In the genomic region with DNA sequence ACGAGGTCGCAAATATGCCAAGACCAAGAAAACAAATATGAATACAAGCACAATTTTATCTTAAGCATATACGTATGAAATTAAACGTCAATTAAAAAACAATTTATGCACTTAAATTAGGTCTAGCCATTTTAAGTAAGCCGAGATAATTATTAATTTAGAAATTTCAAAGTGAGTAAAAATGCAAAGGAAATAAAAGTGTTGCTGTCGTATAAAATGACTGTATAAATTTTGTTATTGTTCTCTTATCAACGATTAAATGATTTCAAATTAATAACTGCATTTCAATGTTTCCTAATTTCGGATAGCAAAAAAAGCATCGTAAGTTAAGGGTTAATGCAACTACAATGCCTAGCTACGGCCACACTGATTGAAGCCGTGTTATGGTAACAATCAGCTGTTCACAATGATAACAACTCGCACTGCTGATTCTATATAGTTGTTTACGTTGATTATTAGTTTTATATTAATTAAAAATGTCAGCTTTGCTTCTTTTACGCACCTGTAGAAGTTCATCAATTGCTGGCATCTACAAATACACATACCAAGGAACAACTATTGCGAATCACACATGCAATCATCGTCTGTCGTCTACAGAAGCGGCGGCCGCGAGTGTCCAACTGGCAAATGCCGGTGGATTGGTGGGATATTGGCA, we compare ENCODE assay signal across 5 fruit fly cellular contexts.
A peak's percentile ranks its signal among the peaks of the same experiment; 100 is the strongest.
TF ChIP-seq lines count a peak whose summit lies in the region.

A gene (minus strand): TSS at position 1 of the 655 bp plus-strand sequence.
A gene (plus strand): TSS at position 375 of the 655 bp plus-strand sequence.

- TF ChIP-seq CTCF in whole organism, embryonic (GFP tag; optimal IDR thresholded peaks at IDR 0.05; lab: Kevin White, UChicago): no peak

TF ChIP-seq in whole organism, adult, 20 proteins besides CTCF, POLR2A, EP300 and RAD21 (continues in another document):
- TF ChIP-seq pad (GFP tag; optimal IDR thresholded peaks at IDR 0.05; lab: Kevin White, UChicago) (no peak), CG11617 (GFP tag; optimal IDR thresholded peaks at IDR 0.05; lab: Kevin White, UChicago) (peak; percentile 46), CG5204 (GFP tag; optimal IDR thresholded peaks at IDR 0.05; lab: Kevin White, UChicago) (peak; percentile 63), CG7101 (tag; optimal IDR thresholded peaks at IDR 0.05; lab: Kevin White, UChicago) (peak; percentile 56), cic (GFP tag; optimal IDR thresholded peaks at IDR 0.05; lab: Kevin White, UChicago) (peak; percentile 57), Clk (GFP tag; optimal IDR thresholded peaks at IDR 0.05; lab: Kevin White, UChicago) (peak; percentile 45), Mnt (GFP tag; optimal IDR thresholded peaks at IDR 0.05; lab: Kevin White, UChicago) (peak; percentile 4), CG7045 (GFP tag; optimal IDR thresholded peaks at IDR 0.05; lab: Kevin White, UChicago) (peak; percentile 74), Crg-1 (GFP tag; optimal IDR thresholded peaks at IDR 0.05; lab: Kevin White, UChicago) (peak; percentile 66), CG1620 (GFP tag; optimal IDR thresholded peaks at IDR 0.05; lab: Kevin White, UChicago) (peak; percentile 73), ovo (GFP tag; optimal IDR thresholded peaks at IDR 0.05; lab: Kevin White, UChicago) (peak; percentile 26), Hr96 (GFP tag; optimal IDR thresholded peaks at IDR 0.05; lab: Kevin White, UChicago) (peak; percentile 76), kay (GFP tag; lab: Kevin White, UChicago; ENCODE audit: borderline replicate concordance) (no peak), CG14711 (tag; optimal IDR thresholded peaks at IDR 0.05; lab: Kevin White, UChicago) (peak; percentile 62), cnc (optimal IDR thresholded peaks at IDR 0.05; lab: Kevin White, UChicago) (no peak), tj (GFP tag; optimal IDR thresholded peaks at IDR 0.05; lab: Kevin White, UChicago) (peak; percentile 32)

TF ChIP-seq in whole organism, embryonic, 481 proteins besides CTCF, POLR2A, EP300 and RAD21 (continues in another document):
- TF ChIP-seq Bdp1 (GFP tag; optimal IDR thresholded peaks at IDR 0.05; lab: Kevin White, UChicago) (no peak), p53 (GFP tag; optimal IDR thresholded peaks at IDR 0.05; lab: Kevin White, UChicago) (no peak), bab2 (GFP tag; optimal IDR thresholded peaks at IDR 0.05; lab: Kevin White, UChicago) (no peak), CG42726 (GFP tag; IDR thresholded peaks at IDR 0.05; lab: Robert Waterston, UW; ENCODE audit: partially characterized antibody) (no peak), Nf-YA (GFP tag; IDR thresholded peaks at IDR 0.05; lab: Robert Waterston, UW) (0 out of 2 replicates have a peak, but pooled peaks have one; percentile 27), Six4 (GFP tag; optimal IDR thresholded peaks at IDR 0.05; lab: Kevin White, UChicago) (peak; percentile 35), CG17568 (GFP tag; optimal IDR thresholded peaks at IDR 0.05; lab: Kevin White, UChicago) (no peak), Deaf1 (tag; optimal IDR thresholded peaks at IDR 0.05; lab: Kevin White, UChicago) (peak; percentile 28), BEAF-32 (GFP tag; optimal IDR thresholded peaks at IDR 0.05; lab: Kevin White, UChicago) (peak; percentile 49), Lhr (GFP tag; optimal IDR thresholded peaks at IDR 0.05; lab: Kevin White, UChicago) (peak; percentile 51), Aef1 (GFP tag; IDR thresholded peaks at IDR 0.05; lab: Robert Waterston, UW) (peak; percentile 65; the same call in 2 of the 3 replicates), CG13424 (tag; optimal IDR thresholded peaks at IDR 0.05; lab: Kevin White, UChicago) (peak; percentile 83), fd3F (GFP tag; optimal IDR thresholded peaks at IDR 0.05; lab: Kevin White, UChicago) (peak; percentile 58), sug (tag; optimal IDR thresholded peaks at IDR 0.05; lab: Kevin White, UChicago) (peak; percentile 81), CG8765 (GFP tag; IDR thresholded peaks at IDR 0.05; lab: Robert Waterston, UW) (no peak)

TF ChIP-seq in whole organism, prepupa, 60 proteins besides CTCF, POLR2A, EP300 and RAD21 (continues in another document):
- no peak for TF ChIP-seq dac (GFP tag; optimal IDR thresholded peaks at IDR 0.05; lab: Kevin White, UChicago)
- TF ChIP-seq Hr38 (GFP tag; optimal IDR thresholded peaks at IDR 0.05; lab: Kevin White, UChicago): no peak
- TF ChIP-seq Blimp-1 (GFP tag; optimal IDR thresholded peaks at IDR 0.05; lab: Kevin White, UChicago): peak; percentile 18
- TF ChIP-seq CG10631 (GFP tag; optimal IDR thresholded peaks at IDR 0.05; lab: Kevin White, UChicago): peak; percentile 62
- TF ChIP-seq CG7368 (GFP tag; optimal IDR thresholded peaks at IDR 0.05; lab: Kevin White, UChicago): no peak
- no peak for TF ChIP-seq Smox (GFP tag; optimal IDR thresholded peaks at IDR 0.05; lab: Kevin White, UChicago)
- TF ChIP-seq CG15336 (GFP tag; IDR thresholded peaks at IDR 0.05; lab: Robert Waterston, UW): peak; percentile 52; the same call in 1 of the 2 replicates
- TF ChIP-seq Ets21C (GFP tag; optimal IDR thresholded peaks at IDR 0.05; lab: Kevin White, UChicago): peak; percentile 35
- TF ChIP-seq CG34406 (GFP tag; optimal IDR thresholded peaks at IDR 0.05; lab: Kevin White, UChicago): peak; percentile 48
- peak; percentile 40 for TF ChIP-seq Ets96B (tag; optimal IDR thresholded peaks at IDR 0.05; lab: Kevin White, UChicago)
- TF ChIP-seq CG6276 (GFP tag; optimal IDR thresholded peaks at IDR 0.05; lab: Kevin White, UChicago): no peak
- TF ChIP-seq net (GFP tag; optimal IDR thresholded peaks at IDR 0.05; lab: Kevin White, UChicago): no peak
- peak; percentile 53 for TF ChIP-seq CG3919 (GFP tag; optimal IDR thresholded peaks at IDR 0.05; lab: Kevin White, UChicago)
- TF ChIP-seq CG32006 (GFP tag; optimal IDR thresholded peaks at IDR 0.05; lab: Kevin White, UChicago): peak; percentile 76
- peak; percentile 82 for TF ChIP-seq Hr4 (GFP tag; optimal IDR thresholded peaks at IDR 0.05; lab: Kevin White, UChicago)
- peak; percentile 68 for TF ChIP-seq achi (GFP tag; optimal IDR thresholded peaks at IDR 0.05; lab: Kevin White, UChicago)
- no peak for TF ChIP-seq CG1621 (tag; optimal IDR thresholded peaks at IDR 0.05; lab: Kevin White, UChicago)
- TF ChIP-seq CG3032 (tag; optimal IDR thresholded peaks at IDR 0.05; lab: Kevin White, UChicago): peak; percentile 70

TF ChIP-seq in whole organism, pupa, 21 proteins besides CTCF, POLR2A, EP300 and RAD21 (continues in another document):
- TF ChIP-seq CG8301 (tag; optimal IDR thresholded peaks at IDR 0.05; lab: Kevin White, UChicago) (peak; percentile 61), Pif1B (GFP tag; optimal IDR thresholded peaks at IDR 0.05; lab: Kevin White, UChicago) (no peak), CG32121 (GFP tag; IDR thresholded peaks at IDR 0.05; lab: Robert Waterston, UW) (peak; percentile 52; the same call in 1 of the 2 replicates), rn (GFP tag; IDR thresholded peaks at IDR 0.05; lab: Robert Waterston, UW) (no peak), CG13204 (GFP tag; optimal IDR thresholded peaks at IDR 0.05; lab: Kevin White, UChicago) (no peak), CG4496 (GFP tag; IDR thresholded peaks at IDR 0.05; lab: Robert Waterston, UW) (peak; percentile 79), D1 (tag; optimal IDR thresholded peaks at IDR 0.05; lab: Kevin White, UChicago) (no peak), Ets98B (GFP tag; IDR thresholded peaks at IDR 0.05; lab: Robert Waterston, UW) (peak; percentile 28; the same call in 1 of the 2 replicates), CG17806 (tag; optimal IDR thresholded peaks at IDR 0.05; lab: Kevin White, UChicago) (peak; percentile 50), CG12605 (GFP tag; IDR thresholded peaks at IDR 0.05; lab: Robert Waterston, UW) (no peak), Snoo (tag; optimal IDR thresholded peaks at IDR 0.05; lab: Kevin White, UChicago) (peak; percentile 51), CG9948 (tag; optimal IDR thresholded peaks at IDR 0.05; lab: Kevin White, UChicago) (peak; percentile 42), CG8159 (tag; optimal IDR thresholded peaks at IDR 0.05; lab: Kevin White, UChicago) (peak; percentile 70), CG15710 (tag; optimal IDR thresholded peaks at IDR 0.05; lab: Kevin White, UChicago) (peak; percentile 52), CG10348 (GFP tag; IDR thresholded peaks at IDR 0.05; lab: Robert Waterston, UW) (no peak), fd96Ca (GFP tag; IDR thresholded peaks at IDR 0.05; lab: Robert Waterston, UW) (peak; percentile 28; the same call in 1 of the 3 replicates), Pif1A (GFP tag; optimal IDR thresholded peaks at IDR 0.05; lab: Kevin White, UChicago) (no peak), CG14655 (GFP tag; optimal IDR thresholded peaks at IDR 0.05; lab: Kevin White, UChicago) (no peak), CG34367 (tag; optimal IDR thresholded peaks at IDR 0.05; lab: Kevin White, UChicago) (peak; percentile 52)

TF ChIP-seq in whole organism, wandering third instar larva, 38 proteins besides CTCF, POLR2A, EP300 and RAD21 (continues in another document):
- TF ChIP-seq jim (GFP tag; optimal IDR thresholded peaks at IDR 0.05; lab: Kevin White, UChicago) (no peak), Sp1 (GFP tag; optimal IDR thresholded peaks at IDR 0.05; lab: Kevin White, UChicago) (peak; percentile 54), Hr83 (GFP tag; optimal IDR thresholded peaks at IDR 0.05; lab: Kevin White, UChicago; ENCODE audit: poor library complexity, severe bottlenecking) (no peak), Abd-B (GFP tag; optimal IDR thresholded peaks at IDR 0.05; lab: Kevin White, UChicago) (no peak), woc (GFP tag; optimal IDR thresholded peaks at IDR 0.05; lab: Kevin White, UChicago) (peak; percentile 41), dmrt93B (GFP tag; optimal IDR thresholded peaks at IDR 0.05; lab: Kevin White, UChicago) (peak; percentile 52), Myc (optimal IDR thresholded peaks at IDR 0.05; lab: Kevin White, UChicago) (no peak), GATAd (GFP tag; optimal IDR thresholded peaks at IDR 0.05; lab: Kevin White, UChicago) (peak; percentile 65), N (GFP tag; optimal IDR thresholded peaks at IDR 0.05; lab: Kevin White, UChicago) (no peak), CG9705 (GFP tag; optimal IDR thresholded peaks at IDR 0.05; lab: Kevin White, UChicago) (peak; percentile 57), CG32264 (GFP tag; optimal IDR thresholded peaks at IDR 0.05; lab: Kevin White, UChicago) (no peak), sv (GFP tag; optimal IDR thresholded peaks at IDR 0.05; lab: Kevin White, UChicago) (peak; percentile 59), sage (GFP tag; optimal IDR thresholded peaks at IDR 0.05; lab: Kevin White, UChicago) (no peak), Mio (GFP tag; optimal IDR thresholded peaks at IDR 0.05; lab: Kevin White, UChicago) (no peak), h (GFP tag; optimal IDR thresholded peaks at IDR 0.05; lab: Kevin White, UChicago) (peak; percentile 35), foxo (GFP tag; optimal IDR thresholded peaks at IDR 0.05; lab: Kevin White, UChicago) (peak in 1 of 2 experiments; percentile 57), tai (GFP tag; optimal IDR thresholded peaks at IDR 0.05; lab: Kevin White, UChicago) (peak; percentile 85), HLH106 (tag; optimal IDR thresholded peaks at IDR 0.05; lab: Kevin White, UChicago) (peak; percentile 80), usp (GFP tag; optimal IDR thresholded peaks at IDR 0.05; lab: Kevin White, UChicago) (no peak), Dfd (GFP tag; optimal IDR thresholded peaks at IDR 0.05; lab: Kevin White, UChicago) (no peak), Jra (GFP tag; optimal IDR thresholded peaks at IDR 0.05; lab: Kevin White, UChicago) (peak; percentile 52)
